Fruit fly (Drosophila melanogaster) whole organism, prepupa: Measurements from ENCODE around the gene Tnks.

Experiments
- CG32006 ChIP-seq: fragments of 200-800 bp; sonication (Bioruptor generic); optimal IDR thresholded peaks from 3 replicates; lab custom pipeline; 2017; ENCODE audit warnings: missing biosample characterization, mild to moderate bottlenecking, missing genetic modification characterization
- achi ChIP-seq: fragments of 200-800 bp; sonication (Bioruptor generic); optimal IDR thresholded peaks from 3 replicates; lab custom pipeline; 2016; ENCODE audit warnings: missing biosample characterization, missing genetic modification characterization

dm6 chr3R:25625940-25626624 lies 35.0 kb downstream of the Tnks start:
- TF ChIP-seq achi (GFP tag; lab: Kevin White, UChicago) (no peak), CG32006 (no peak)
